Worm (Caenorhabditis elegans): ENCODE results near the gene gei-13.
A peak's percentile ranks its signal among the peaks of the same experiment; 100 is the strongest.

Gene gei-13

ce11 chrIII:9658569-9658968 is 21.7 kb upstream of the gei-13 start:
- TF ChIP-seq dsc-1 (tag; optimal IDR thresholded peaks at IDR 0.05) = peak; percentile 94
- peak; percentile 53 for TF ChIP-seq pax-3 (tag; optimal IDR thresholded peaks at IDR 0.05)
- TF ChIP-seq F16B12.6 (tag; optimal IDR thresholded peaks at IDR 0.05) = no peak
- peak; percentile 30 for TF ChIP-seq fkh-8 (tag; optimal IDR thresholded peaks at IDR 0.05)

ce11 chrIII:9655802-9656201 is 18.9 kb upstream of the gei-13 start, which contains the start of gene C15H7.4:
C15H7.4 (minus strand) TSS chrIII:9655902.
- no peak for TF ChIP-seq fkh-4 (tag; optimal IDR thresholded peaks at IDR 0.05; ENCODE audit: borderline replicate concordance)
- no peak for TF ChIP-seq fos-1 (tag; optimal IDR thresholded peaks at IDR 0.05)

- no peak for TF ChIP-seq mab-9 (GFP tag; IDR thresholded peaks at IDR 0.05)
- TF ChIP-seq nhr-47 (tag; optimal IDR thresholded peaks at IDR 0.05) = no peak
- TF ChIP-seq efl-1 (optimal IDR thresholded peaks at IDR 0.05) = no peak
- TF ChIP-seq efl-1 (GFP tag; optimal IDR thresholded peaks at IDR 0.05 in 1 of 2) = no peak
- no peak for TF ChIP-seq unc-62 (GFP tag; optimal IDR thresholded peaks at IDR 0.05)
- no peak for TF ChIP-seq snu-23 (GFP tag; optimal IDR thresholded peaks at IDR 0.05)
- TF ChIP-seq ama-1 (optimal IDR thresholded peaks at IDR 0.05) = no peak
- no peak for TF ChIP-seq pax-3 (tag; optimal IDR thresholded peaks at IDR 0.05)
- TF ChIP-seq grh-1 (GFP tag; IDR thresholded peaks at IDR 0.05) = no peak
- no peak for TF ChIP-seq unc-130 (tag; optimal IDR thresholded peaks at IDR 0.05)
- TF ChIP-seq fkh-4 (tag; optimal IDR thresholded peaks at IDR 0.05; ENCODE audit: borderline replicate concordance) = no peak
- no peak for TF ChIP-seq C04F5.9 (tag; optimal IDR thresholded peaks at IDR 0.05)
- TF ChIP-seq pag-3 (tag; optimal IDR thresholded peaks at IDR 0.05; ENCODE audit: borderline replicate concordance, insufficient read depth) = no peak
- TF ChIP-seq nhr-90 (tag; optimal IDR thresholded peaks at IDR 0.05; ENCODE audit: poor library complexity) = no peak
Observed at ce11 chrIII:9651871-9652270, 15.0 kb upstream of the gei-13 start, which contains the start of gene C15H7.3. C15H7.3 (minus strand) TSS chrIII:9651971.

- TF ChIP-seq nhr-84 (tag; optimal IDR thresholded peaks at IDR 0.05) (no peak), elt-3 (tag; optimal IDR thresholded peaks at IDR 0.05) (peak in 1 of 6 experiments; percentile 7), dpl-1 (GFP tag; optimal IDR thresholded peaks at IDR 0.05) (no peak), blmp-1 (tag; optimal IDR thresholded peaks at IDR 0.05) (peak; percentile 100), egl-27 (tag; optimal IDR thresholded peaks at IDR 0.05) (no peak), ces-1 (GFP tag; optimal IDR thresholded peaks at IDR 0.05) (no peak), aly-2 (tag; optimal IDR thresholded peaks at IDR 0.05) (no peak)
Observed at ce11 chrIII:9646440-9647021, 9.6 kb upstream of the gei-13 start.

- TF ChIP-seq dsc-1 (tag; optimal IDR thresholded peaks at IDR 0.05) = no peak
- peak; percentile 93 for TF ChIP-seq blmp-1 (tag; optimal IDR thresholded peaks at IDR 0.05)
- peak in 1 of 6 experiments; percentile 38 for TF ChIP-seq elt-3 (tag; optimal IDR thresholded peaks at IDR 0.05)
Observed at ce11 chrIII:9645099-9645498, 8.2 kb upstream of the gei-13 start.

- TF ChIP-seq lin-35 (GFP tag; optimal IDR thresholded peaks at IDR 0.05) (no peak), ztf-4 (tag; optimal IDR thresholded peaks at IDR 0.05) (no peak), dpl-1 (GFP tag; optimal IDR thresholded peaks at IDR 0.05) (no peak), lir-3 (tag; optimal IDR thresholded peaks at IDR 0.05; ENCODE audit: poor library complexity) (no peak), nhr-11 (tag; optimal IDR thresholded peaks at IDR 0.05) (no peak), egl-27 (tag; optimal IDR thresholded peaks at IDR 0.05) (no peak), nhr-85 (tag) (peak; percentile 12)
Observed at ce11 chrIII:9642110-9642509, 5.2 kb upstream of the gei-13 start.
